Worm (Caenorhabditis elegans): ENCODE data around the gene Y73C8C.4.

ce11 chrV:3146932-3147331 is 45.0 kb upstream of the Y73C8C.4 start, which contains the start of gene srab-11:
- no peak for TF ChIP-seq sem-2 (GFP tag; optimal IDR thresholded peaks at IDR 0.05)
- TF ChIP-seq snpc-4 (tag; optimal IDR thresholded peaks at IDR 0.05), result no peak
- no peak for TF ChIP-seq nhr-28 (tag; optimal IDR thresholded peaks at IDR 0.05)
- TF ChIP-seq lin-13 (tag; optimal IDR thresholded peaks at IDR 0.05), result no peak
